Fruit fly (Drosophila melanogaster): ENCODE data around the gene CG1943.
A peak's percentile ranks its signal among the peaks of the same experiment; 100 is the strongest.

The CG1943 gene

DNA sequence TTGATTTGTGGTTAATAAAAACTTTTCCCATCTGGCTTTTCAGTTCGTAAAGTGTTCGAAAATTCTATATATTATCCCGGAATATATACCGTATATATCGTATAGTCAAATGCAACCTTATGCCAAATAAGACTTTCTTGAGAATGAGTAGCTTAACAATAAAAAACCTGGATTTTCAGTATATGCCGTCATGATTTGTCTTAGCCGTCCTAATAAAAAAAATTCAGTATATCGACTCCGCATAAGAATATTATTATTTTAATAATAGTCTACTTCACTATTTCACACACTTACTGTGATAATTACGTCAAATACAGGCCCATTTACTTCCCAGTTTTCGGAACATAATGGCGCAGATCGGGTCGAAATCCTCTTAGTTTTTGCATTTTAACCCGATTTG, 12.8 kb upstream of the CG1943 start, which contains the start of gene Mst84B:
TSS of gene Mst84B (plus strand) at position 301 of the 400 bp plus-strand sequence.
- TF ChIP-seq CG8478 (optimal IDR thresholded peaks at IDR 0.05) (no peak), CTCF (optimal IDR thresholded peaks at IDR 0.05) (no peak)

DNA sequence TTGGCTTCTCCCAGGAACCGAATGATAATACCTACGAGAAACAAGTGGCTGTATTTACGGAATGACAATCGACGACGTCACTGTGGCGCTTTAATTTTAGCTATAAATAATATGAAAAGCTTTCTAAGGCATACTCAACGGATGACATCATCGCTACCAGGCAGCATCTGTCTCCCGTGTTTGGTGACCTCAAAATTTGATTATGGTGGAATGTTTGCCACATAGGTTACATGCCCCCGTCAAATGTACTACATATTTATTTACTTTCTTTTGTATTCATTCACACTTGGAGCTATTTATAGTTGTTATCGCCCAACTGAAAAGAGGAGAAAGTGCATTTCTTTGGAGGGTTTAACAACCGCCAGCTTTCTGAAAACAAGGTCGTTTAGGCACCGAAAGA, 8.4 kb upstream of the CG1943 start:
- TF ChIP-seq CG8478 (optimal IDR thresholded peaks at IDR 0.05) (no peak), CTCF (optimal IDR thresholded peaks at IDR 0.05) (no peak)

DNA sequence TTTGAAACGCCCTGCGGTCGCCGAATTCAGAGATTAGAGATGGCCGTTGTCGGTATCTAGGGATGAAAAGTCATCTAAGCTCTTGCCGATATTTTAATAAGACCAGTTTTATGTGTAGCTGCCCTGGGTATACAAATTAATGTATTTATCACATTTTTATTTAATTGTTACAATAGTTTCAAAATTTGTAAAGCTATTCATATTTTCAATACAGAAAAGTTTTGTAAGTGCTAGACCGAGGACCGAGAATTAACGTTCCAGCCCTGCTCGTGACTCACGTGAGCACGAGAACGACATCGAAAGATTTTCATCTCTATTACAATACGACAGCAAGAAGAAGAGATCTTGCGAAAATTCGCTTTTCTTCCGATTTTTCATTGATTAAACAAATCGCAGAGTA, 7.6 kb upstream of the CG1943 start, which contains the start of the genes CG1105 and CG1965:
TSS of gene CG1105 (minus strand) at position 45 of the 400 bp plus-strand sequence.
TSS of gene CG1965 (plus strand) at position 310 of the 400 bp plus-strand sequence.
- TF ChIP-seq CG8478 (optimal IDR thresholded peaks at IDR 0.05) (no peak), CTCF (optimal IDR thresholded peaks at IDR 0.05) (peak in 1 of 2 experiments; percentile 13)

DNA sequence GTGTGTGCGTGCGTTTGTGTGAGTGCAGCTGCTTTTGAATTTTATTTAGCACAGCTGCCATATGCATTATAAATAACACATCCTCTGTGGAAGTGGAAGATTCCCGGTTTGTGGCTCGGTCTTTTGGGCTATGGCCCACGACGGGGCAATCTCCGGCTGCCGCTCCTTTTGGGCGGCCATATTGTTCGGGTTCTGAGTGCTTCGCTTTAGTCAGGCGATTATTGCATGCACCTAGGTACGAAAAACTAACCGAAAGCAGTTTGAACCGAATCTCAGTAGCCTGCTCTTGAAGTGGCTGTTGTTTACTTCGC, 411 bp downstream of the CG1943 start:
- TF ChIP-seq CTCF (optimal IDR thresholded peaks at IDR 0.05): no peak
- no peak for TF ChIP-seq CG8478 (optimal IDR thresholded peaks at IDR 0.05)

DNA sequence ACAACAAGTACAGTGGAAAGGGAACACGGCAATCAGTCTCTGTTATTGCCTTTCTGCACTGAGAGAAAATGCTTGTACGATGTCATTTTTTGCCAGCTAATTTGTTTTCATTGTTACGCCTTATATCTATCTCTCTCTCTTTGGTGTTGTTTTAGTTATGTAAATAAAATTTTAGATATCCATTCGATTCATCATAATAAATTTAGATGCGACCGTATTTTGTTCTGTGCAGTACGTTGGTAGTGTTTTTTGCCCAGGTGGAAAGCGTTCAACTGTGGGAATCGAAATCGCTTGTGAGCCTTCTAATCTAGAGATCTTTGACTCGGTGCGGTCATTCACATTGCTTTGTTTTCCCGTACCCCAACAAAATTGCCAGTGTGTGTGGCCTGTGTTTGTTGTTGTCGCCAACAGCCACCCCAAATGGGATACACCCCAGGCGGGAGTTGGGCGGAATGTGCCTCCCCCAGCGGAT, 1.1 kb downstream of the CG1943 start:
- TF ChIP-seq CTCF (optimal IDR thresholded peaks at IDR 0.05) (no peak), CG8478 (optimal IDR thresholded peaks at IDR 0.05) (no peak)

DNA sequence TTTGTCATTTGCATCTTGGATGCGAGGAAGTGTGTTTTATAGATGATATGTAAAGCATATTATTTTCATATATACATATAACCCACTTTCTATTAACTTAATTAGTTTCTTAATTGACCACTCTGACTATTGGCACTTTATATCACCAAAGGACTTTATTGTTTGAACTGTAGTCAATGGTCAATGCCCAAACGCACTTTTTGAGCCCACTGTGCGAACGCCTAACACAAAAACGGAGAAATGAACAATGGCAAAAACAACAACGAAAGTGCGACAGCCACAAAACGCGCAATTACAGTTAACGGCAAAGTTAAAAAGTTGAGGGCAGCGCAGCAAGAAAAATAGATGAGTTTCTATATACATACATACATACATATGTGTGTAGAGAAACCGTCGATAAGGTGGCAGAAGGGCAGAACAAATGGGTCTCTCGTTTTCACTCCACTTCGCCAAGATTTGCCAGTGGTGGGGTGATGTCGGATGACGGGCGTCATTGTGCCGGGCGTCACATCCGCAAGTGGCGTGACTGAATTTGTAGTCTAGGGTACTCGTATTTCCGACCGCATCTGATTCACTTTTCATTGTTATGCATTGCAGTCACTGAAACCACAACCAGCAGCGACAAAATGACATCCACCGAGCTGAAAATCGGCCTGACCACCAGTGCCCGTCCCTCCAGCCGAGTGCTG, 1.8 kb downstream of the CG1943 start:
- TF ChIP-seq CG8478 (optimal IDR thresholded peaks at IDR 0.05) (no peak), CTCF (optimal IDR thresholded peaks at IDR 0.05) (no peak)

DNA sequence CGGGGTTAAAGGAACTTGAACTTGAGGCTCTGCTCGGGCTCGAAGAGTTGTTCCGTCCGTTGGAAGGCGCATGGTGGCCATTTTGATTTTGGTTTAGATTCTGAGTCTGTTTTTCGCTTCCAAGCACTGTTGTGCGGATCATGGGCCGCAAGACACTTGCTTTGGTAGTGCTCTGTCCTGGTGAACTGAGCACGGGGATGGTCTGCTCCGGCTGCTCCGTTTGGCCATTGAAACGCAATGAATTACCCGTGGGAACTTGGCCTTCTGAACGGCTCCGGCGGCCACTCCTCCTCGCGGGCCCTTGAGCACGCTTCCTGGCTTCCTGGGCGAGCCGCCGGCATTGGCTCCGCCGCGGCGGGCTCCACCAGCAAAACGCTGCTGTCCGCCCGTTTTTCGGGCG, 5.1 kb downstream of the CG1943 start:
- TF ChIP-seq CTCF (optimal IDR thresholded peaks at IDR 0.05): no peak
- TF ChIP-seq CG8478 (optimal IDR thresholded peaks at IDR 0.05): no peak

DNA sequence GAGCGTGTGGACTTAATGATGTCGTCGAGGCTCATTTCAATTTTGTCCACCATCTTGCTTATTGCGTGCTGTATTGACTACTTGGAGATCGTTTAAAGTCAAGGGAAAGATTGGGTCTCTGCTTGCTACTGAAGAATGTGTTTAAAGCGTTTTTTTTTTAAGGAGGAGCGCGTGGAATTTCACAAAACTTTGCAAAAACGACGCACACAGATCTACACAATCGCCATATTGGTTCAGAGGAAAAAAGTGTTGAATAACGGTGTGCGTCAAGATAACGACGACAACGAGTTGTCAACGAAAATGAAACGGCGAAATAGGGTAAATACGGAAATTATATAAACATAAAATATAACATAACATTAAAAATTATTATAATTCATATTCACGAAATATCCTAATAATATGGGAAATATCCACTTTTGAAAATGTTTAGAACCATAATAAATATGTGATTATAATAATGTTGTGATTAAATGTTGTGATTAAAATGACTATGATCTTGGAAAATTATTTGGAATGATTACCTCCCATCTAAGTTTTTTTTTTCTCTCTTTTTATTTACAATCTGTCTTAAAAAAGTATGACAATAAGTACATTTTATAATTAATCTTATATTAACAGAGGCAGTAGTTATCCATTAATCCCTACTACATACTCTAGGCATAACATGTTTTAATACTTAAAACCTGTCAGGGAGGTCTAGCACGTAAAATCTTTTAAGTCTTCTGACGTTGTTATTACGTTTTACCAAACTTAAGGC, 5.7 kb downstream of the CG1943 start, which contains the start of gene Ref1:
TSS of gene Ref1 (minus strand) at position 231 of the 760 bp plus-strand sequence.
- TF ChIP-seq CTCF (optimal IDR thresholded peaks at IDR 0.05) (no peak), CG8478 (optimal IDR thresholded peaks at IDR 0.05) (no peak)

DNA sequence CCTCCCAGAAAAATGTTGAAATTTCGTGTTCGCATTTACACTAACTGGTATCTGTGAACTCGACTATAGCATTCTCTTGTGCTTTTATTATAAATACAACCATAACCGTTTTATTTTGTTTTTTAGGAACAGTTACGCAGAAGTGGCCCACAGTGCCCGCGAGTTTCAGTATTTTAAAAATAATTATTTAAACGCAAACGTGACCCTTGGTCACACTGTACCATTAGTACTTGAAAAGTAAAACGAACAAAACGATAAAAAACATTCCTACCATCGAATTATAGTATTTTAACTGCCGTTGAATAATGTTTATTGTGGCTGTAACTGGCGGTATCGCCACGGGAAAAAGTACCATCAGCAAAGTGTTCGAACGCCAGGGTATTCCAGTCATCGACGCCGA, 7.3 kb downstream of the CG1943 start, which contains the start of gene Dpck:
TSS of gene Dpck (plus strand) at position 211 of the 400 bp plus-strand sequence.
- TF ChIP-seq CTCF (optimal IDR thresholded peaks at IDR 0.05): no peak
- TF ChIP-seq CG8478 (optimal IDR thresholded peaks at IDR 0.05): no peak

DNA sequence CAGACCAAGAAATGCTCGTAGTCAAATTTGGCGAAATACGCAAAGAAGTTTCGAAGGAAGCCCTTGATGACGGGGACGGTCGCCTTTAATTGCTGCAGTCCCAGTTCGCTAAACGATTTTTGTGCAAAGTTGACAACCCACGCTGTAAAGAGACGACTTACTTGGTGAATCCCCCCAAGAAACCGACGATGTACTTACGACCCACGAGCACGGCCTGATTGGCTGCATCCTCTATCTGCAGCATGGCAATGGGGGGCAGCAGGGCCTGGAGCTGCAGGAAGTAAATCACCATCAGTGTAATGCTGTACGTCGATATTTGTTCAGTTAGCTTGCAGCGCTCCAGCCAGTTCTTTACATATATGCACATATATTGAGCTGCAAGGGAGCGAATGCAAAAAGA, 9.1 kb downstream of the CG1943 start:
- TF ChIP-seq CTCF (optimal IDR thresholded peaks at IDR 0.05) (no peak), CG8478 (optimal IDR thresholded peaks at IDR 0.05) (no peak)

DNA sequence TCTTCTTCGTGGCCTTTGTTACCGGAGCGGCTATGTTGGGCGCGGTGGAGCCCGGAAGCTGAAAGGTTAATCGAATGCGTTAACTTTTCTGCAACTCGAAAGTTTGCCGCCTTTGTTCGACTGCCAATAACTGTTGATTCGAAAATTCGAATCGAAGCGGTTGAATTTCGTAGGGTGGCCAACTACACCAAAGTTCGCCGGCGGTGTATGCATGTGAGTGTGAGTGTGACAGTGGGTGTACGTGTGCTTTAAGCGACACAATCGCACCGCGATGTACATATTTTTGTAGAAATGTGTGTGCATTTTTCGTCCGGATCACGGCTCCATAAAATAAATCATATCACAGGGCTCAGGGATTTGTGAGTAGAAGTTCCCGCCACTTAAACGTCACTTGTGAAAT, 10.8 kb downstream of the CG1943 start:
- TF ChIP-seq CTCF (optimal IDR thresholded peaks at IDR 0.05) (no peak), CG8478 (optimal IDR thresholded peaks at IDR 0.05) (no peak)

DNA sequence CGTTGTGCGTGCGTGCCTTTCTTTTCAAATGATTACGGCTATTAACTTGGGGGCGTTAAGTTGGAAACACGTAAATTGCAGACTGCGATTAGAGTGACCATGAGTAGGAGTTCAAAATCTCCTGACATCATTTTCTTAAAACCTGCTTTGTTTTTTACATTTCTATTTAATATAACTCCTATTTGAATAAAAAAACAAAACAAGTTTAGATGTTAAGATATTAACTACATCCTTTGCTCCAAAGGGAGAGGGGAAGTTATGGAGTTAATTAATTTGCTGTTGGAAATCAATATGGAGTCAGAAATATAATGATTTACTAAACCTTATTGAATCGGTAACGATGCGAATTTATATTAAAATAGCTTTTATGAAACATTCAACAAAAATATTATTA, 11.3 kb downstream of the CG1943 start, which contains the start of gene Tailor:
TSS of gene Tailor (minus strand) at position 101 of the 394 bp plus-strand sequence.
- TF ChIP-seq CG8478 (optimal IDR thresholded peaks at IDR 0.05): no peak
- TF ChIP-seq CTCF (optimal IDR thresholded peaks at IDR 0.05): no peak

DNA sequence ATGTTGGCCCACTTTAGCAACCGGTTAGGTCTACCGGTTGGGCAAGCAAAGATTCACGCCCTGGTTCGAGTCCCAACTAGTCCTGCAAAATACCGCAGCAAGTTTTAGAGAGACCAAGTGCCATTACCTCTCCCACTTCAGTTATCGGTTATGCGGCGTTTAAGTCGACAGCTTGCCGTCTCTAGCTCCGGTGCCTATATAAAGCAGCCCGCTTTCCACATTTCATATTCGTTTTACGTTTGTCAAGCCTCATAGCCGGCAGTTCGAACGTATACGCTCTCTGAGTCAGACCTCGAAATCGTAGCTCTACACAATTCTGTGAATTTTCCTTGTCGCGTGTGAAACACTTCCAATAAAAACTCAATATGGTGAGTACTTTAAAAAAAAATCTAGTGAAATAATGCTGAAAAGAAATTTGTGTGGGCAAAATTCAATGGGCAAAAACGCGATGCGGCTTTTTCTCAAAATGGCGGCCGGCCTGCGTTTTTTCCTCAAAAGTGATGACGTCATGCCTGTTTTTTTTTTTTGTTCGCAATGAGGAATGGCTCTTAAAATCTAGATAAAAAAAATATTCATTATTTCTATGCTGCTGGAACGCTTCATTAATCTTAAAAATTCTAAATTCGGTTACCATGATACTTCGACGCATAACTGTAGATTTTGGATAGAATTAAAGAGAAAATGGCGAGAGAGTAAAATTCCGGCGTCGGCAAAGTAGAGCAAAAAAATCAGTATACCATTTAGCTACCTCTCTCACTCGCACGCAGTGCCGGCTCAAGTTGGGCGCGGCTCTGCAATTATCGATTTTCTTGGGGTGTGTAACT, 11.9 kb downstream of the CG1943 start, which contains the start of gene alphaTub84B:
TSS of gene alphaTub84B (plus strand) at position 223 of the 824 bp plus-strand sequence.
- peak; percentile 49 to 59 for TF ChIP-seq CTCF (optimal IDR thresholded peaks at IDR 0.05)
- no peak for TF ChIP-seq CG8478 (optimal IDR thresholded peaks at IDR 0.05)

DNA sequence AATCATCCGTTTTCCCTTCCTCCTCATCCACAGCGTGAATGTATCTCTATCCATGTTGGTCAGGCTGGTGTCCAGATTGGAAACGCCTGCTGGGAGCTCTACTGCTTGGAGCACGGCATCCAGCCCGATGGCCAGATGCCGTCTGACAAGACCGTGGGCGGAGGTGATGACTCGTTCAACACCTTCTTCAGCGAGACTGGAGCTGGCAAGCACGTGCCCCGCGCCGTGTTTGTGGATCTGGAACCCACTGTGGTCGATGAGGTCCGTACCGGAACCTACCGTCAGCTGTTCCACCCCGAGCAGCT, 12.5 kb downstream of the CG1943 start:
- TF ChIP-seq CTCF (optimal IDR thresholded peaks at IDR 0.05) (no peak), CG8478 (optimal IDR thresholded peaks at IDR 0.05) (no peak)

DNA sequence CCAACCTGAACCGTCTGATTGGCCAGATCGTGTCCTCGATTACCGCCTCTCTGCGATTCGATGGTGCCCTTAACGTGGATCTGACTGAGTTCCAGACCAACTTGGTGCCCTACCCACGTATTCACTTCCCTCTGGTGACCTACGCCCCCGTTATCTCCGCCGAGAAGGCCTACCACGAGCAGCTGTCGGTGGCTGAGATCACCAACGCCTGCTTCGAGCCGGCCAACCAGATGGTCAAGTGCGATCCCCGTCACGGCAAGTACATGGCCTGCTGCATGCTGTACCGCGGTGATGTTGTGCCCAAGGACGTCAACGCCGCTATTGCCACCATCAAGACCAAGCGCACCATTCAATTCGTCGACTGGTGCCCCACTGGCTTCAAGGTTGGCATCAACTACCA, 13.2 kb downstream of the CG1943 start:
- TF ChIP-seq CTCF (optimal IDR thresholded peaks at IDR 0.05): no peak
- no peak for TF ChIP-seq CG8478 (optimal IDR thresholded peaks at IDR 0.05)

Measured in S2 (cell line).